Fruit fly (Drosophila melanogaster): ENCODE measurements around the gene cup.
A peak's percentile ranks its signal among the peaks of the same experiment; 100 is the strongest.

Gene cup

DNA sequence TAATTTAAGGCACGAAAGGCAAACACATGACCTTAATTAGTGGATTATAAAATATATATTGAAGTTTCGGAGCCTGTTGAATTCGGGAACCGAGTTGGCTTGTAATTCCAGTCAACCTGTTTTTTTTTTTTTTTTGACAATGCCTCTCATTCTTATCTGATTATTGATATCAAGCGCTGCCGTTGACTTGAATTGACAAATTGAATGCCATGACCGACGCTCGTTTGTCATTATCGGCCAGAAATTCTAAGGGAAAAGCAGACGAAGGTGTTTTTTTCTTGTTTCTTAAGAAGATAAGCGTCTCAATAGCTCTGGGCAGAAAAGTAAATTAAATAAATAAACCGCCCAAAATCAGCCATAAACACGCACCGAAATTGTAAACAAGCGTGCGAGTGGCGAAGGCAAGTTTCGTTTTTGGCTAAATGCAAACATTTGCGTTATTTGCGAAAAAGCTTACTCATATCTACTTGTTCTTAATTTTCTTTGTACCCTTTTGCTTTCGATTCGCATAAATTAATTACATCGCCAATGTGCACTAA lies 20.2 kb upstream of the cup start:
- no peak for TF ChIP-seq rn (GFP tag; IDR thresholded peaks at IDR 0.05)
- TF ChIP-seq CG9948 (tag; optimal IDR thresholded peaks at IDR 0.05): no peak
- no peak for TF ChIP-seq D1 (tag; optimal IDR thresholded peaks at IDR 0.05)
- no peak for TF ChIP-seq CG14655 (GFP tag; optimal IDR thresholded peaks at IDR 0.05)
- no peak for TF ChIP-seq CG8159 (tag; optimal IDR thresholded peaks at IDR 0.05)
- TF ChIP-seq CG15710 (tag; optimal IDR thresholded peaks at IDR 0.05): no peak
- no peak for TF ChIP-seq CG8301 (tag; optimal IDR thresholded peaks at IDR 0.05)
- no peak for TF ChIP-seq CG12605 (GFP tag; IDR thresholded peaks at IDR 0.05)

DNA sequence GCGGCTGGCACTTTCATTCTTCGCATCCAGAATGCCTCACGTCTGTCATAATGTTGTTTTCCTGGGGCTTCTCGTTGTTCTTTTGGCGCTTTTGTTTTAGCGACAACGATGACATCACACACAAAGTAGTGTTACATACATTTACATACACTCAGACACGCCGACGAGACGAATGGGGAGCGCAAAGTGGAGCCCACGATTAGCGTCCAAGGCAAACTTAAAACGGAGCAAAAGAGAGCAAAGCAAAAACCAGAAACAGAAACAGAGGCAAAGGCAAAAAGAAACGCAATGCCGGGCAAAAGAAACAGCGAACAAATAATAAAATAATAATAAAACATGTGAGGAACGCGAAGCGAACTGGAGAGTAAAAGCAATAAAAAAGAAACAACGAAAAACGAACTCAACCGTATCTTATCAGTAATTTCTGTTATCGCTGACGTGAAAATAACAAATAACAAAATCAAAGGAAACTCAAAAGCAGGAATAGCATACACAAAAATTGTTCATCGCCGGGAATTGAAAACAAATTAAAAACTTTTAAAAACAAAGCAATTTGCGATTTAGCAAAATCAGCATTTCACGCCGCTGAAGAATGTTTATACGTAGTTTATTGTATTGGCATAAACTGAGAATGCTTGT lies 18.9 kb upstream of the cup start:
- TF ChIP-seq CG10348 (GFP tag; IDR thresholded peaks at IDR 0.05) (no peak), Pif1B (GFP tag; optimal IDR thresholded peaks at IDR 0.05) (peak; percentile 17), gl (tag; optimal IDR thresholded peaks at IDR 0.05) (peak; percentile 58), CG32121 (GFP tag; IDR thresholded peaks at IDR 0.05) (no peak), CG9948 (tag; optimal IDR thresholded peaks at IDR 0.05) (no peak), CG12605 (GFP tag; IDR thresholded peaks at IDR 0.05) (0 out of 2 replicates have a peak, but pooled peaks have one; percentile 11), D1 (tag; optimal IDR thresholded peaks at IDR 0.05) (no peak), Pif1A (GFP tag; optimal IDR thresholded peaks at IDR 0.05) (no peak), EcR (GFP tag; optimal IDR thresholded peaks at IDR 0.05) (peak; percentile 28), CG15710 (tag; optimal IDR thresholded peaks at IDR 0.05) (no peak), CG14655 (GFP tag; optimal IDR thresholded peaks at IDR 0.05) (no peak), rn (GFP tag; IDR thresholded peaks at IDR 0.05) (no peak), Snoo (tag; optimal IDR thresholded peaks at IDR 0.05) (no peak), fd96Ca (GFP tag; IDR thresholded peaks at IDR 0.05) (0 out of 3 replicates have a peak, but pooled peaks have one; percentile 38), CG34367 (tag; optimal IDR thresholded peaks at IDR 0.05) (no peak), CG17806 (tag; optimal IDR thresholded peaks at IDR 0.05) (no peak), CG8159 (tag; optimal IDR thresholded peaks at IDR 0.05) (no peak), CG4496 (GFP tag; IDR thresholded peaks at IDR 0.05) (peak; percentile 34; the same call in 1 of the 3 replicates), CG8301 (tag; optimal IDR thresholded peaks at IDR 0.05) (no peak), Ets98B (GFP tag; IDR thresholded peaks at IDR 0.05) (no peak), CG13204 (GFP tag; optimal IDR thresholded peaks at IDR 0.05) (no peak)

DNA sequence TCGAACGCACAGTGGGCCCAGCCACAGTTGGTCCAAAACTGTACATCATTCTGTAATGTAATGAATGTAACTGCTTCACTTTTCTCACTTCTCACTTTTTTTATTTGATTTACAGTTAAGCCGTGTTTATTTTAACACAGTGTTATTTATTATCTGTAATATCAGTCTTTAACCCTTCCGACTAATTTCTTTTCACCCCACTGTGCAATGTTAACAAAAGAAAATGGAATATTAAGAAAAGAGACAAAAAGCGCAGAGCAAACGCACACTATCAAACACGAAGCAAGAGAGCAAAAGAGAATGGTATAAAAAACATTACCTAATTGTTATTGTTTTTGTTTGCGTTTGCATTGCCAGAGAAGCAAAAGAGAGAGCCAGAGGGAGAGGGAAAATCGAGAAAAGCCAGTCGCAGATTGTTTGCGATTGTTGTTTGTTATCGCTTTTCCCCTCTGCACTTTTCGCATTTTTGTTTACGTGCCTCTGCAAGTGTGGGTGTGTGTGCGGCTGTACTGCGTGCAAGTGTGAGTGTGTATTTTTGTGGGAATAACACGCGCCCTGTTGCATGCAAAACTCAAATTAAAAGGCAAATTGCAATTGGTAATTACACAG lies 16.3 kb upstream of the cup start:
- TF ChIP-seq CG4496 (GFP tag; IDR thresholded peaks at IDR 0.05): peak; percentile 98
- peak; percentile 90 for TF ChIP-seq Snoo (tag; optimal IDR thresholded peaks at IDR 0.05)
- TF ChIP-seq CG15710 (tag; optimal IDR thresholded peaks at IDR 0.05): peak; percentile 82
- peak; percentile 94 for TF ChIP-seq Pif1B (GFP tag; optimal IDR thresholded peaks at IDR 0.05)
- TF ChIP-seq CG34367 (tag; optimal IDR thresholded peaks at IDR 0.05): peak; percentile 82
- TF ChIP-seq CG8301 (tag; optimal IDR thresholded peaks at IDR 0.05): peak; percentile 96
- TF ChIP-seq EcR (GFP tag; optimal IDR thresholded peaks at IDR 0.05): peak; percentile 3
- TF ChIP-seq Ets98B (GFP tag; IDR thresholded peaks at IDR 0.05): peak; percentile 97
- TF ChIP-seq CG12605 (GFP tag; IDR thresholded peaks at IDR 0.05): peak; percentile 96
- peak; percentile 89 for TF ChIP-seq CG8159 (tag; optimal IDR thresholded peaks at IDR 0.05)
- peak; percentile 96 for TF ChIP-seq fd96Ca (GFP tag; IDR thresholded peaks at IDR 0.05)
- peak; percentile 82 for TF ChIP-seq gl (tag; optimal IDR thresholded peaks at IDR 0.05)
- TF ChIP-seq CG17806 (tag; optimal IDR thresholded peaks at IDR 0.05): peak; percentile 90
- peak; percentile 97 for TF ChIP-seq Pif1A (GFP tag; optimal IDR thresholded peaks at IDR 0.05)
- TF ChIP-seq CG32121 (GFP tag; IDR thresholded peaks at IDR 0.05): peak; percentile 98
- TF ChIP-seq rn (GFP tag; IDR thresholded peaks at IDR 0.05): peak; percentile 92
- peak; percentile 95 for TF ChIP-seq CG14655 (GFP tag; optimal IDR thresholded peaks at IDR 0.05)
- peak; percentile 91 for TF ChIP-seq CG9948 (tag; optimal IDR thresholded peaks at IDR 0.05)
- TF ChIP-seq CG13204 (GFP tag; optimal IDR thresholded peaks at IDR 0.05): peak; percentile 73
- TF ChIP-seq D1 (tag; optimal IDR thresholded peaks at IDR 0.05): peak; percentile 68
- peak; percentile 88 for TF ChIP-seq CG10348 (GFP tag; IDR thresholded peaks at IDR 0.05)

DNA sequence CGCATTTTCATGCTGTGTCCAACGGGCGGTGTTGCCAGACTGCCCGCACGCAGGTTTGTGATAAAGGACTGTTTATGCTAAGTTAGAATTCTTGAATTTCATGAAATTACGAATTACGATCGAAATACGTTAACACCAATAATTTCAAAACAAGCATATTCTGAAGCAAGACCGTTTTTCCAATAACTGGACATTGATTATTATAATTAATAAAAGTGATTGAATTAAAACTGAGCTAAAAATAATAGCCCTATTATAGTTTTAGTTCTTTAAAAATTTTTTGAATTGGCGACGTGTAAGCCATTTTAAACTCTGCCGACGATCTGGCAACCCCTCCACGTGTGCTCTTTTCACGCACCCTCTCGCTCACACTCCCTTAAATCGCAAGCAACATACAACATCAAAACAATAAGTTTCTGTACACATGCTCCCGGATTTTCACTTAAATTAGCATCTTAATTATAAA lies 15.3 kb upstream of the cup start:
- TF ChIP-seq Ets98B (GFP tag; IDR thresholded peaks at IDR 0.05): peak; percentile 90
- TF ChIP-seq CG8301 (tag; optimal IDR thresholded peaks at IDR 0.05): peak; percentile 96
- TF ChIP-seq CG34367 (tag; optimal IDR thresholded peaks at IDR 0.05): peak; percentile 93
- TF ChIP-seq CG32121 (GFP tag; IDR thresholded peaks at IDR 0.05): peak; percentile 95
- TF ChIP-seq gl (tag; optimal IDR thresholded peaks at IDR 0.05): peak; percentile 77
- peak; percentile 91 for TF ChIP-seq fd96Ca (GFP tag; IDR thresholded peaks at IDR 0.05)
- no peak for TF ChIP-seq CG13204 (GFP tag; optimal IDR thresholded peaks at IDR 0.05)
- peak; percentile 78 for TF ChIP-seq CG10348 (GFP tag; IDR thresholded peaks at IDR 0.05)
- TF ChIP-seq Pif1A (GFP tag; optimal IDR thresholded peaks at IDR 0.05): no peak
- TF ChIP-seq CG4496 (GFP tag; IDR thresholded peaks at IDR 0.05): peak; percentile 95
- TF ChIP-seq CG8159 (tag; optimal IDR thresholded peaks at IDR 0.05): peak; percentile 92
- peak; percentile 93 for TF ChIP-seq CG15710 (tag; optimal IDR thresholded peaks at IDR 0.05)
- TF ChIP-seq CG9948 (tag; optimal IDR thresholded peaks at IDR 0.05): peak; percentile 92
- peak; percentile 91 for TF ChIP-seq Snoo (tag; optimal IDR thresholded peaks at IDR 0.05)
- peak; percentile 88 for TF ChIP-seq CG12605 (GFP tag; IDR thresholded peaks at IDR 0.05)
- TF ChIP-seq EcR (GFP tag; optimal IDR thresholded peaks at IDR 0.05): no peak
- TF ChIP-seq CG17806 (tag; optimal IDR thresholded peaks at IDR 0.05): peak; percentile 90
- peak; percentile 86 for TF ChIP-seq Pif1B (GFP tag; optimal IDR thresholded peaks at IDR 0.05)
- peak; percentile 97 for TF ChIP-seq CG14655 (GFP tag; optimal IDR thresholded peaks at IDR 0.05)
- TF ChIP-seq D1 (tag; optimal IDR thresholded peaks at IDR 0.05): no peak
- peak; percentile 90 for TF ChIP-seq rn (GFP tag; IDR thresholded peaks at IDR 0.05)
